Worm (Caenorhabditis elegans) whole organism, L4 larva: ENCODE measurements around the gene F27E5.5.

Experiments
- aly-2 ChIP-seq: sonication (generic microtip); optimal IDR thresholded peaks from 2 replicates; lab custom pipeline; 2018; ENCODE audit warnings: missing biosample characterization, missing genetic modification characterization
- ceh-28 ChIP-seq: fragments of 150-350 bp; optimal IDR thresholded peaks from 2 replicates; lab custom pipeline; 2014; ENCODE audit warnings: missing biosample characterization, missing genetic modification reagents, missing genetic modification characterization
- hlh-30 ChIP-seq: sonication (generic microtip); optimal IDR thresholded peaks from 2 replicates; lab custom pipeline; 2017; ENCODE audit warnings: antibody characterized with exemption, mild to moderate bottlenecking, missing genetic modification characterization, missing compliant biosample characterization; ENCODE audit not compliant: insufficient read depth
- lir-3 ChIP-seq: sonication (generic microtip); optimal IDR thresholded peaks from 2 replicates; lab custom pipeline; 2016; ENCODE audit warnings: mild to moderate bottlenecking, missing genetic modification characterization, missing compliant biosample characterization
- nhr-111 ChIP-seq: fragments of 200-800 bp; sonication (Bioruptor generic); optimal IDR thresholded peaks from 2 replicates; lab custom pipeline; 2018; ENCODE audit warnings: mild to moderate bottlenecking, missing genetic modification characterization, missing compliant biosample characterization
- nhr-237 ChIP-seq: sonication (generic microtip); optimal IDR thresholded peaks from 2 replicates; lab custom pipeline; 2017; ENCODE audit warnings: missing biosample characterization, missing genetic modification characterization
- tra-1 ChIP-seq: fragments of 200-800 bp; sonication (Bioruptor generic); IDR thresholded peaks from 2 replicates; pipeline ENCODE4 v1.3.6; 2022; ENCODE audit warnings: missing genetic modification reagents, missing genetic modification characterization, missing compliant biosample characterization
- unc-130 ChIP-seq: sonication (generic microtip); optimal IDR thresholded peaks from 2 replicates; lab custom pipeline; 2016; ENCODE audit warnings: missing genetic modification reagents, missing genetic modification characterization, missing compliant biosample characterization

- no peak for TF ChIP-seq ceh-28 (tag; lab: Kevin White, UChicago)
- no peak for TF ChIP-seq aly-2 (tag; lab: Kevin White, UChicago)
- TF ChIP-seq nhr-111 (GFP tag; lab: Kevin White, UChicago) = no peak
- no peak for TF ChIP-seq hlh-30 (tag; lab: Kevin White, UChicago)
- no peak for TF ChIP-seq unc-130 (GFP tag; lab: Kevin White, UChicago)
- no peak for TF ChIP-seq lir-3
- TF ChIP-seq nhr-237 (tag; lab: Kevin White, UChicago) = no peak
- no peak for TF ChIP-seq tra-1 (GFP tag; lab: Robert Waterston, UW)
Measured at ce11 chrII:10098428-10098827, 33.2 kb downstream of the F27E5.5 start.
